Fruit fly (Drosophila melanogaster) whole organism, pupa: Measurements from ENCODE around the gene CG31960.

Source experiments
- CG10348 ChIP-seq: fragments of 200-800 bp; sonication (Bioruptor generic); IDR thresholded peaks from 2 replicates; pipeline ENCODE4 v1.3.6; 2022; ENCODE audit warnings: missing biosample characterization, missing genetic modification characterization
- CG12605 ChIP-seq: fragments of 200-800 bp; sonication (Bioruptor generic); IDR thresholded peaks from 2 replicates; pipeline ENCODE4 v1.3.6; 2022; ENCODE audit warnings: missing biosample characterization, missing genetic modification characterization
- CG13204 ChIP-seq: fragments of 200-800 bp; sonication (Bioruptor generic); optimal IDR thresholded peaks from 2 replicates; lab custom pipeline; 2018; ENCODE audit warnings: missing biosample characterization, mild to moderate bottlenecking, missing genetic modification characterization, moderate library complexity
- CG14655 ChIP-seq: fragments of 200-800 bp; sonication (Bioruptor generic); optimal IDR thresholded peaks from 3 replicates; lab custom pipeline; 2017; ENCODE audit warnings: mild to moderate bottlenecking, missing biosample characterization, missing genetic modification reagents, missing genetic modification characterization
- CG15710 ChIP-seq: fragments of 200-800 bp; sonication (Bioruptor generic); optimal IDR thresholded peaks from 2 replicates; lab custom pipeline; 2018; ENCODE audit warnings: missing biosample characterization, mild to moderate bottlenecking, missing genetic modification characterization, moderate library complexity
- CG17806 ChIP-seq: fragments of 200-800 bp; sonication (Bioruptor generic); optimal IDR thresholded peaks from 2 replicates; lab custom pipeline; 2018; ENCODE audit warnings: missing biosample characterization, mild to moderate bottlenecking, missing genetic modification characterization, moderate library complexity
- CG32121 ChIP-seq: fragments of 200-800 bp; sonication (Bioruptor generic); IDR thresholded peaks from 2 replicates; pipeline ENCODE4 v1.3.6; 2022; ENCODE audit warnings: missing biosample characterization, missing genetic modification characterization
- CG34367 ChIP-seq: fragments of 200-800 bp; sonication (Bioruptor generic); optimal IDR thresholded peaks from 2 replicates; lab custom pipeline; 2018; ENCODE audit warnings: missing biosample characterization, mild to moderate bottlenecking, missing genetic modification characterization
- CG4496 ChIP-seq: fragments of 200-800 bp; sonication (Bioruptor generic); IDR thresholded peaks from 3 replicates; pipeline ENCODE4 v1.3.6; 2022; ENCODE audit warnings: missing biosample characterization, missing genetic modification characterization
- CG8159 ChIP-seq: fragments of 200-800 bp; sonication (Bioruptor generic); optimal IDR thresholded peaks from 3 replicates; lab custom pipeline; 2018; ENCODE audit warnings: missing biosample characterization, mild to moderate bottlenecking, missing genetic modification characterization, moderate library complexity
- CG8301 ChIP-seq: fragments of 200-800 bp; sonication (Bioruptor generic); optimal IDR thresholded peaks from 2 replicates; lab custom pipeline; 2018; ENCODE audit warnings: missing biosample characterization, mild to moderate bottlenecking, missing genetic modification characterization
- CG9948 ChIP-seq: fragments of 200-800 bp; sonication (Bioruptor generic); optimal IDR thresholded peaks from 2 replicates; lab custom pipeline; 2018; ENCODE audit warnings: missing biosample characterization, mild to moderate bottlenecking, missing genetic modification characterization, moderate library complexity
- D1 ChIP-seq: fragments of 200-800 bp; sonication (Bioruptor generic); optimal IDR thresholded peaks from 2 replicates; lab custom pipeline; 2018; ENCODE audit warnings: missing biosample characterization, mild to moderate bottlenecking, missing genetic modification characterization, moderate library complexity
- EcR ChIP-seq: fragments of 200-800 bp; sonication (Bioruptor generic); optimal IDR thresholded peaks from 3 replicates; lab custom pipeline; 2019; ENCODE audit warnings: missing biosample characterization, missing genetic modification characterization, mild to moderate bottlenecking, moderate library complexity, missing genetic modification reagents
- Ets98B ChIP-seq: fragments of 200-800 bp; sonication (Bioruptor generic); IDR thresholded peaks from 2 replicates; pipeline ENCODE4 v1.3.6; 2022; ENCODE audit warnings: missing biosample characterization, missing genetic modification characterization
- Pif1A ChIP-seq: fragments of 200-800 bp; sonication (Bioruptor generic); optimal IDR thresholded peaks from 3 replicates; lab custom pipeline; 2016; ENCODE audit warnings: missing biosample characterization, missing genetic modification characterization
- Pif1B ChIP-seq: fragments of 200-800 bp; sonication (Bioruptor generic); optimal IDR thresholded peaks from 3 replicates; lab custom pipeline; 2016; ENCODE audit warnings: missing biosample characterization, missing genetic modification characterization
- Snoo ChIP-seq: fragments of 200-800 bp; sonication (Bioruptor generic); optimal IDR thresholded peaks from 3 replicates; lab custom pipeline; 2017; ENCODE audit warnings: missing biosample characterization, mild to moderate bottlenecking, missing genetic modification characterization, inconsistent platforms
- fd96Ca ChIP-seq: fragments of 200-800 bp; sonication (Bioruptor generic); IDR thresholded peaks from 3 replicates; pipeline ENCODE4 v1.3.6; 2022; ENCODE audit warnings: missing biosample characterization, missing genetic modification characterization
- gl ChIP-seq: fragments of 200-800 bp; sonication (Bioruptor generic); optimal IDR thresholded peaks from 2 replicates; lab custom pipeline; 2018; ENCODE audit warnings: missing biosample characterization, mild to moderate bottlenecking, missing genetic modification characterization
- rn ChIP-seq: fragments of 200-800 bp; sonication (Bioruptor generic); IDR thresholded peaks from 2 replicates; pipeline ENCODE4 v1.3.6; 2022; ENCODE audit warnings: missing biosample characterization, missing genetic modification characterization

Gene CG31960

DNA sequence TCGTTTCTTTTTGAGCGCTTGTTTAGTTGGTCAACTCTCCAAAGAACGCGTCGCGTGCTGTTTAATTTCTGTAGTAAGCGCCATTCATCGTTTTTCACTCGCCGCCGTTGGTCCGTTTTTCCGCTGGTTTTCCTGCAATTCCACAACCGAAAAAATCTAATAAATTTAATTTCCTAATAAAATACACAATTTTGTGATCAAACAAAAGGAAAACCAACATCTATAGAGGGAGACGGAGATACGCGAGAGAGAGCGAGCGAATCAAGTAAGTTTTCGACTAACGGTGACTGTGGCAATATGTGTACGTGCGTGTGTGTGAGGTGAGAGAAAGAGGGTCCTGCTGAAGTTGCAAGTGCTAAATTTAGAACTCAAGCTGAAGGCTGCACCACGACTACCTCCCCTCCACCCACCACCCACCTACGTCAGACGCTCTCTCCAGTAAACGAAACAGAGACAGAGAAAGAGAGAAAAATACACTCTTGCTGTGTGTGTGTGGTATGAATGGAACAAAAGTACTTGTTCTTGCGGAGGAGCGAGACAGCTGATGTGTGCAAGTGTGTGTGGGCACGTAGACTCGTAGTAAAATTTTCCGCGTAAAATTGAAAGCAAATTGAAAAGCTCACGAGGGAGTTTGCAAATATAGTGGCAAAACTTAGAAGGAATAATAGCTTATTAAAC, 18.9 kb downstream of the CG31960 start, which contains the start of gene Reph:
Gene Reph (plus strand): TSS at position 80 of the 678 bp plus-strand sequence.
- TF ChIP-seq CG15710, result peak; percentile 12
- TF ChIP-seq Pif1B (GFP tag; lab: Kevin White, UChicago), result no peak
- TF ChIP-seq CG34367, result no peak
- no peak for TF ChIP-seq CG17806 (tag; lab: Kevin White, UChicago)
- TF ChIP-seq CG12605, result no peak
- TF ChIP-seq CG8159 (tag; lab: Kevin White, UChicago), result peak; percentile 19
- peak; percentile 25 for TF ChIP-seq gl (tag; lab: Kevin White, UChicago)
- peak; percentile 2 for TF ChIP-seq CG13204 (GFP tag; lab: Kevin White, UChicago)
- TF ChIP-seq rn (GFP tag; lab: Robert Waterston, UW), result no peak
- TF ChIP-seq CG4496 (GFP tag; lab: Robert Waterston, UW), result peak; percentile 54; the same call in 2 of the 3 replicates
- no peak for TF ChIP-seq EcR (GFP tag; lab: Kevin White, UChicago)
- TF ChIP-seq CG14655 (GFP tag; lab: Kevin White, UChicago), result peak; percentile 14
- TF ChIP-seq D1 (tag; lab: Kevin White, UChicago), result no peak
- peak; percentile 55 for TF ChIP-seq Snoo
- TF ChIP-seq CG32121 (GFP tag; lab: Robert Waterston, UW), result peak; percentile 9; the same call in 1 of the 2 replicates
- no peak for TF ChIP-seq Pif1A
- TF ChIP-seq CG8301, result no peak
- TF ChIP-seq Ets98B (GFP tag; lab: Robert Waterston, UW), result peak; percentile 52; the same call in 1 of the 2 replicates
- TF ChIP-seq fd96Ca (GFP tag; lab: Robert Waterston, UW), result peak; percentile 55; the same call in 2 of the 3 replicates
- TF ChIP-seq CG10348 (GFP tag; lab: Robert Waterston, UW), result no peak
- TF ChIP-seq CG9948 (tag; lab: Kevin White, UChicago), result no peak

- TF ChIP-seq CG14655 (GFP tag; lab: Kevin White, UChicago) (peak; percentile 100), Ets98B (GFP tag; lab: Robert Waterston, UW) (peak; percentile 99), Snoo (peak; percentile 89), D1 (tag; lab: Kevin White, UChicago) (peak; percentile 99), CG32121 (GFP tag; lab: Robert Waterston, UW) (peak; percentile 100), CG10348 (GFP tag; lab: Robert Waterston, UW) (peak; percentile 97), CG15710 (peak; percentile 98), CG8301 (peak; percentile 100), fd96Ca (GFP tag; lab: Robert Waterston, UW) (peak; percentile 100), CG9948 (tag; lab: Kevin White, UChicago) (peak; percentile 100), CG17806 (tag; lab: Kevin White, UChicago) (peak; percentile 100), CG13204 (GFP tag; lab: Kevin White, UChicago) (peak; percentile 96), gl (tag; lab: Kevin White, UChicago) (peak; percentile 99), rn (GFP tag; lab: Robert Waterston, UW) (peak; percentile 98), Pif1B (GFP tag; lab: Kevin White, UChicago) (peak; percentile 99), EcR (GFP tag; lab: Kevin White, UChicago) (peak; percentile 81), Pif1A (peak; percentile 100), CG8159 (tag; lab: Kevin White, UChicago) (peak; percentile 99), CG12605 (peak; percentile 99), CG34367 (peak; percentile 100), CG4496 (GFP tag; lab: Robert Waterston, UW) (peak; percentile 100)
Observed at dm6 chr2L:3804641-3805273, 20.0 kb downstream of the CG31960 start.

DNA sequence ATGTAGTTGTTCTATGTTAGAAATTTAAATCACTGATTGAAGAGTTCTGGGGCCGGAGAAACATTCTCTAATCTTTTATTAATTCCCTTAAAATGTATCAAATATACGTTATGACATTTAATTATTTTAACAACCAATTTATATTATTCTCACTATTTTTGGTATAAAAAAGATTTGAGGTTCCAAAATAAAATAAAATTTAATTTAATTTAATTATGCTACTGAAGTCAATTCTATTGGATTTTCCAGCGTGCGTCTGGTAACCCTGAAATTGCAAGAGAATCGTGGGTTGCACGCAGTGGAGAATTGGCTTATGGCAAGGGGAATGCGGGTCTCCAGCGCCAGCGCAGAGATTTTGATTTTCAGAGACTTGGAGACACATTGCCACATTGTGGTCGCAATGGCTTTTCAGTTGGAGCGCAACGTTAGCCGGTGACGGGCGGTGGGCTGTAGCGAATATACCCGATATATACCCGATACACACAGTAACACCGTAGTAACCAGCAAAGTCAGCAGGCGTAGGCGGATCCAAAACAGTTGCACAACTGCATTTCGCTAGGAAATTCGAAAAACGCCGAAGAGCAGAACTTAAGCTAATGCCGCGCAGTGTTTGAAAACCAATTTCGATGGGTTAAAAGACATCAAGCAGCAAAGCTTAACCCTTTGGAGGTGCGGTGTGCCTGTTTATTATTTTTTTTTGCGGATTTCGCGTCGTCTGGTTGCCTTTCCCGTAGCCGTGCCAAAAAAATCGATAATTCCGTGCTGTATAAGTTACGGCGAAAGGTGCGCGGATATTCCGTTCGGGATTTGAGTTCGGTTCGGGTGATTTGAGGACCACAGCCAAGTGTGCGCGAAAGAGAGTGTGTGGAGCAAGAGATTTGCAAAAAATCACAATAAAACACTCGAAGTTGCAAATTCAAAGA, 20.8 kb downstream of the CG31960 start:
- TF ChIP-seq CG9948 (tag; lab: Kevin White, UChicago) (peak; percentile 59), EcR (GFP tag; lab: Kevin White, UChicago) (no peak), CG8301 (peak; percentile 22), rn (GFP tag; lab: Robert Waterston, UW) (no peak), CG14655 (GFP tag; lab: Kevin White, UChicago) (peak; percentile 76), CG12605 (0 out of 2 replicates have a peak, but pooled peaks have one; percentile 22), CG34367 (peak; percentile 22), Pif1A (no peak), Snoo (no peak), CG13204 (GFP tag; lab: Kevin White, UChicago) (no peak), gl (tag; lab: Kevin White, UChicago) (no peak), CG15710 (peak; percentile 47), Ets98B (GFP tag; lab: Robert Waterston, UW) (peak; percentile 59), CG10348 (GFP tag; lab: Robert Waterston, UW) (no peak), Pif1B (GFP tag; lab: Kevin White, UChicago) (no peak), CG17806 (tag; lab: Kevin White, UChicago) (peak; percentile 4), CG4496 (GFP tag; lab: Robert Waterston, UW) (peak; percentile 71; the same call in 1 of the 3 replicates), fd96Ca (GFP tag; lab: Robert Waterston, UW) (peak; percentile 63; the same call in 2 of the 3 replicates), D1 (tag; lab: Kevin White, UChicago) (no peak), CG8159 (tag; lab: Kevin White, UChicago) (peak; percentile 73), CG32121 (GFP tag; lab: Robert Waterston, UW) (0 out of 2 replicates have a peak, but pooled peaks have one; percentile 35)
